Fruit fly (Drosophila melanogaster): ENCODE measurements around the gene Sec61gamma.

- TF ChIP-seq CG5204 (GFP tag; optimal IDR thresholded peaks at IDR 0.05) (peak; percentile 61), kay (GFP tag; ENCODE audit: borderline replicate concordance) (no peak), CG11617 (GFP tag; optimal IDR thresholded peaks at IDR 0.05) (peak; percentile 88), pad (GFP tag; optimal IDR thresholded peaks at IDR 0.05) (peak; percentile 63), Clk (GFP tag; optimal IDR thresholded peaks at IDR 0.05) (peak; percentile 38), CG1620 (GFP tag; optimal IDR thresholded peaks at IDR 0.05) (peak; percentile 59), CG33017 (tag; optimal IDR thresholded peaks at IDR 0.05) (peak; percentile 75), CG7101 (tag; optimal IDR thresholded peaks at IDR 0.05) (peak; percentile 87)
Measured at dm6 chrX:19692951-19693698, 50.0 kb downstream of the Sec61gamma start, which contains the start of gene Mer.
